Worm (Caenorhabditis elegans): ENCODE results near the gene C31E10.5.

DNA sequence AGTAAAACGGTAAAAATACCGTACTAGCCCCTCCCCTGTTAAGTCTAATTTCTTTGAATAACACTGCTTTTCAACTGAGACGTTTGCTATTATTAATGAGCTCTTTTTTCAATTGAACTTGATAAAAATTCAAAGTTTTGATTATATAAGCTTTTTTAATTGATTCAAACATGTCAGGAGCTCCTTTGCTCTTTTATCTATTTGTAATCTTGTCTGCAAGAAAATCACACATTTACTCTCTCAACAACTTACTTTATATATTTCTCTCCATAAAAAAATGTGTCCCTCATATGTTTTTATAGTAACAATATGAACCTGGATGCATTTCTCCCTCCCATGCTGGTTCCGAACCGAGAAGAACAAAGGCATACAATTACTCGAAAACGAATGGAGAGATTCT, 24.7 kb upstream of the C31E10.5 start, which contains the start of gene C04C11.1:
- TF ChIP-seq hlh-1 (tag; optimal IDR thresholded peaks at IDR 0.05) = no peak
- TF ChIP-seq unc-62 (GFP tag; optimal IDR thresholded peaks at IDR 0.05) = no peak
- TF ChIP-seq drap-1 (GFP tag; optimal IDR thresholded peaks at IDR 0.05) = no peak

Data from whole organism, mixed stage, embryonic.